Worm (Caenorhabditis elegans) whole organism, late embryonic: Measurements from ENCODE around the gene F42A9.9.

Experiments
- ref-2 ChIP-seq: sonication (generic microtip); optimal IDR thresholded peaks from 2 replicates; lab custom pipeline; 2016; ENCODE audit warnings: missing genetic modification characterization, missing compliant biosample characterization
- rnt-1 ChIP-seq: sonication (generic microtip); optimal IDR thresholded peaks from 2 replicates; lab custom pipeline; 2016; ENCODE audit warnings: missing genetic modification characterization, missing compliant biosample characterization
- sox-4 ChIP-seq: sonication (generic microtip); optimal IDR thresholded peaks from 2 replicates; lab custom pipeline; 2017; ENCODE audit warnings: mild to moderate bottlenecking, missing genetic modification characterization, inconsistent platforms, missing compliant biosample characterization
- zip-5 ChIP-seq: sonication (generic microtip); optimal IDR thresholded peaks from 2 replicates; lab custom pipeline; 2016; ENCODE audit warnings: missing genetic modification characterization, missing compliant biosample characterization

DNA sequence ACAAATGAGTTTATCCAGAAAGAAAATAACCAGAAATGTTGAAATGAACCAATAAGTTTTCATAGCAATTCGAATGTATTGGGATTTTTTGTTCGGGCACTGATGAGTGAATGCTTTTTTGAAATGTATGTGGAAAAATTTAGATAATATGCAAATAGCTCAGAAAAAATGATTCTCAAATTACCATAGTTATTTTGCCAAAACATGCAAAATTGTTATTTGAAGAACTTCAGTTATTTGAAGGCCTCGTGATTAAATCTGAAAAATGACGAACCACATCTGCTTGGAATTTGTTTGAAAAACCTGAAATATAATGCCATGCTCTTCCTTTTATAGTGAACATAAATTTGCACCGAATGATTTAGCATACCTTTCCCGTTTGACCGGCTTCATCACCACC is 19.5 kb upstream of the F42A9.9 start, which contains the start of gene C49C8.6:
- no peak for TF ChIP-seq rnt-1
- TF ChIP-seq zip-5 = no peak
- no peak for TF ChIP-seq ref-2 (tag; lab: Kevin White, UChicago)
- no peak for TF ChIP-seq sox-4 (tag; lab: Kevin White, UChicago)
